Fruit fly (Drosophila melanogaster) whole organism, adult: ENCODE results near the gene Gli.

ENCODE experiments used
- CG11617 ChIP-seq: fragments of 200-800 bp; sonication (Bioruptor generic); optimal IDR thresholded peaks from 2 replicates; lab custom pipeline; 2017; ENCODE audit warnings: mild to moderate bottlenecking, missing biosample characterization, missing genetic modification reagents, missing genetic modification characterization
- CG14711 ChIP-seq: fragments of 200-800 bp; sonication (Bioruptor generic); optimal IDR thresholded peaks from 2 replicates; lab custom pipeline; 2018; ENCODE audit warnings: missing biosample characterization, mild to moderate bottlenecking, missing genetic modification characterization, moderate library complexity
- CG1620 ChIP-seq: fragments of 200-800 bp; sonication (Bioruptor generic); optimal IDR thresholded peaks from 2 replicates; lab custom pipeline; 2016; ENCODE audit warnings: missing biosample characterization, missing genetic modification characterization
- Crg-1 ChIP-seq: fragments of 200-800 bp; sonication (Bioruptor generic); optimal IDR thresholded peaks from 2 replicates; lab custom pipeline; 2016; ENCODE audit warnings: missing biosample characterization, missing genetic modification characterization
- cic ChIP-seq: fragments of 200-800 bp; sonication (Bioruptor generic); optimal IDR thresholded peaks from 2 replicates; lab custom pipeline; 2017; ENCODE audit warnings: missing biosample characterization, mild to moderate bottlenecking, missing genetic modification characterization, moderate library complexity
- kay ChIP-seq: fragments of 200-800 bp; sonication (Bioruptor generic); peaks from one replicate; lab custom pipeline; 2016; ENCODE audit warnings: missing biosample characterization, missing genetic modification characterization, borderline replicate concordance
- ovo ChIP-seq: fragments of 200-800 bp; sonication (Bioruptor generic); optimal IDR thresholded peaks from 2 replicates; lab custom pipeline; 2016; ENCODE audit warnings: missing biosample characterization, missing genetic modification characterization
- tj ChIP-seq: fragments of 200-800 bp; sonication (Bioruptor generic); optimal IDR thresholded peaks from 3 replicates; lab custom pipeline; 2017; ENCODE audit warnings: missing biosample characterization, mild to moderate bottlenecking, missing genetic modification characterization, moderate library complexity

- TF ChIP-seq kay (peak; percentile 98), tj (GFP tag; lab: Kevin White, UChicago) (peak; percentile 57), CG1620 (peak; percentile 8), Crg-1 (GFP tag; lab: Kevin White, UChicago) (no peak), CG11617 (GFP tag; lab: Kevin White, UChicago) (peak; percentile 53), ovo (GFP tag; lab: Kevin White, UChicago) (no peak), CG14711 (tag; lab: Kevin White, UChicago) (peak; percentile 68), cic (no peak)
Observed at dm6 chr2L:15761409-15762407, 850 bp downstream of the Gli start.
